Fruit fly (Drosophila melanogaster) Kc167 (cell line): ENCODE data around the gene CG6125.

Source experiments
- Myc ChIP-seq: fragments of >200 bp; optimal IDR thresholded peaks from 2 replicates; lab custom pipeline; 2017; ENCODE audit warnings: missing external identifiers
- Sin3A ChIP-seq: fragments of >200 bp; optimal IDR thresholded peaks from 2 replicates; lab custom pipeline; 2018; ENCODE audit warnings: missing external identifiers
- h ChIP-seq: fragments of >200 bp; optimal IDR thresholded peaks from 3 replicates; lab custom pipeline; 2018; ENCODE audit warnings: missing external identifiers
- insv ChIP-seq: fragments of >200 bp; optimal IDR thresholded peaks from 3 replicates; lab custom pipeline; 2018; ENCODE audit warnings: missing external identifiers
- psq ChIP-seq: fragments of >200 bp; optimal IDR thresholded peaks from 2 replicates; lab custom pipeline; 2017; ENCODE audit warnings: missing external identifiers
- ttk ChIP-seq: sonication (Bioruptor generic); optimal IDR thresholded peaks from 2 replicates; lab custom pipeline; 2017; ENCODE audit warnings: missing external identifiers

Gene CG6125

dm6 chr3R:15407020-15407501 is at the start of gene CG6125:
CG6125 (minus strand) TSS chr3R:15407070.
- no peak for TF ChIP-seq h (lab: Kevin White, UChicago)
- TF ChIP-seq Sin3A = no peak
- no peak for TF ChIP-seq Myc (lab: Kevin White, UChicago)
- TF ChIP-seq ttk (lab: Kevin White, UChicago) = no peak
- no peak for TF ChIP-seq insv
- TF ChIP-seq psq (lab: Kevin White, UChicago) = no peak

dm6 chr3R:15451344-15452107 is 44.7 kb upstream of the CG6125 start:
- TF ChIP-seq psq (lab: Kevin White, UChicago) (no peak), h (lab: Kevin White, UChicago) (no peak), Sin3A (no peak), ttk (lab: Kevin White, UChicago) (no peak), insv (no peak), Myc (lab: Kevin White, UChicago) (no peak)

- TF ChIP-seq psq (lab: Kevin White, UChicago) = no peak
- no peak for TF ChIP-seq insv
- no peak for TF ChIP-seq h (lab: Kevin White, UChicago)
- no peak for TF ChIP-seq ttk (lab: Kevin White, UChicago)
- no peak for TF ChIP-seq Sin3A
- TF ChIP-seq Myc (lab: Kevin White, UChicago) = no peak
Measured at dm6 chr3R:15448657-15449056, 41.8 kb upstream of the CG6125 start.

- TF ChIP-seq Myc (lab: Kevin White, UChicago) (no peak), Sin3A (no peak), insv (no peak), h (lab: Kevin White, UChicago) (no peak), psq (lab: Kevin White, UChicago) (no peak), ttk (lab: Kevin White, UChicago) (no peak)
Measured at dm6 chr3R:15447791-15448190, 40.9 kb upstream of the CG6125 start.

dm6 chr3R:15446149-15446548 is 39.3 kb upstream of the CG6125 start:
- TF ChIP-seq Myc (lab: Kevin White, UChicago) (no peak), h (lab: Kevin White, UChicago) (no peak), insv (no peak), psq (lab: Kevin White, UChicago) (no peak), ttk (lab: Kevin White, UChicago) (no peak)

dm6 chr3R:15439669-15440068 is 32.8 kb upstream of the CG6125 start, which contains the start of gene Act88F:
Act88F (plus strand) TSS chr3R:15439969.
- TF ChIP-seq psq (lab: Kevin White, UChicago) (no peak), Sin3A (no peak), ttk (lab: Kevin White, UChicago) (no peak), Myc (lab: Kevin White, UChicago) (no peak), h (lab: Kevin White, UChicago) (no peak), insv (no peak)

dm6 chr3R:15437458-15438414 is 30.9 kb upstream of the CG6125 start:
- no peak for TF ChIP-seq ttk (lab: Kevin White, UChicago)
- no peak for TF ChIP-seq psq (lab: Kevin White, UChicago)
- TF ChIP-seq h (lab: Kevin White, UChicago) = no peak
- no peak for TF ChIP-seq Sin3A
- TF ChIP-seq Myc (lab: Kevin White, UChicago) = no peak
- no peak for TF ChIP-seq insv

dm6 chr3R:15436799-15437198 is 29.9 kb upstream of the CG6125 start:
- no peak for TF ChIP-seq Myc (lab: Kevin White, UChicago)
- no peak for TF ChIP-seq insv
- no peak for TF ChIP-seq h (lab: Kevin White, UChicago)
- TF ChIP-seq Sin3A = no peak
- TF ChIP-seq ttk (lab: Kevin White, UChicago) = no peak
- no peak for TF ChIP-seq psq (lab: Kevin White, UChicago)

dm6 chr3R:15434676-15435075 is 27.8 kb upstream of the CG6125 start, which contains the start of gene CG6118:
CG6118 (minus strand) TSS chr3R:15434738.
- TF ChIP-seq h (lab: Kevin White, UChicago) (no peak), Sin3A (no peak), psq (lab: Kevin White, UChicago) (no peak), insv (no peak), Myc (lab: Kevin White, UChicago) (no peak)

- no peak for TF ChIP-seq h (lab: Kevin White, UChicago)
- no peak for TF ChIP-seq insv
- TF ChIP-seq Sin3A = no peak
- TF ChIP-seq ttk (lab: Kevin White, UChicago) = no peak
- TF ChIP-seq Myc (lab: Kevin White, UChicago) = no peak
- no peak for TF ChIP-seq psq (lab: Kevin White, UChicago)
Measured at dm6 chr3R:15433340-15433945, 26.6 kb upstream of the CG6125 start.

- no peak for TF ChIP-seq Myc (lab: Kevin White, UChicago)
- TF ChIP-seq insv = no peak
- TF ChIP-seq h (lab: Kevin White, UChicago) = no peak
- TF ChIP-seq ttk (lab: Kevin White, UChicago) = no peak
- TF ChIP-seq psq (lab: Kevin White, UChicago) = no peak
- TF ChIP-seq Sin3A = no peak
Measured at dm6 chr3R:15431142-15431541, 24.3 kb upstream of the CG6125 start.
